Fruit fly (Drosophila melanogaster) whole organism, embryonic: ENCODE results near the gene CG31675.

ENCODE experiments used
- Awh ChIP-seq: fragments of 200-800 bp; sonication (Bioruptor generic); IDR thresholded peaks from 2 replicates; pipeline ENCODE4, ENCODE4 v1.3.6; 2022; ENCODE audit warnings: missing biosample characterization, missing genetic modification characterization
- BEAF-32 ChIP-seq: fragments of 200-800 bp; sonication (Bioruptor generic); optimal IDR thresholded peaks from 3 replicates; lab custom pipeline; 2017; ENCODE audit warnings: missing biosample characterization, missing genetic modification characterization, mild to moderate bottlenecking, moderate library complexity, missing genetic modification reagents
- CG10209 ChIP-seq: fragments of 200-800 bp; sonication (Bioruptor generic); optimal IDR thresholded peaks from 3 replicates; lab custom pipeline; 2017; ENCODE audit warnings: missing biosample characterization, mild to moderate bottlenecking, missing genetic modification characterization, missing genetic modification reagents
- CG10979 ChIP-seq: fragments of 200-800 bp; sonication (Bioruptor generic); optimal IDR thresholded peaks from 2 replicates; lab custom pipeline; 2018; ENCODE audit warnings: missing biosample characterization, mild to moderate bottlenecking, missing genetic modification characterization, moderate library complexity
- CG11093 ChIP-seq: fragments of 200-800 bp; sonication (Bioruptor generic); IDR thresholded peaks from 3 replicates; pipeline ENCODE4 v1.3.6; 2022; ENCODE audit warnings: missing biosample characterization, missing genetic modification characterization
- CG12744 ChIP-seq: fragments of 200-800 bp; sonication (Bioruptor generic); optimal IDR thresholded peaks from 2 replicates; lab custom pipeline; 2016; ENCODE audit warnings: missing biosample characterization, missing genetic modification characterization
- CG12769 ChIP-seq: fragments of 200-800 bp; sonication (Bioruptor generic); optimal IDR thresholded peaks from 2 replicates; lab custom pipeline; 2019; ENCODE audit warnings: missing biosample characterization, mild to moderate bottlenecking, missing genetic modification characterization, moderate library complexity
- CG13287 ChIP-seq: fragments of 200-800 bp; sonication (Bioruptor generic); IDR thresholded peaks from 2 replicates; pipeline ENCODE4 v1.3.6; 2022; ENCODE audit warnings: missing biosample characterization, missing genetic modification characterization; ENCODE audit not compliant: partially characterized antibody
- CG13296 ChIP-seq: fragments of 200-800 bp; sonication (Bioruptor generic); optimal IDR thresholded peaks from 3 replicates; lab custom pipeline; 2018; ENCODE audit warnings: missing biosample characterization, mild to moderate bottlenecking, missing genetic modification characterization
- CG15011 ChIP-seq: fragments of 200-800 bp; sonication (Bioruptor generic); optimal IDR thresholded peaks from 3 replicates; lab custom pipeline; 2018; ENCODE audit warnings: missing biosample characterization, mild to moderate bottlenecking, missing genetic modification characterization
- CG15269 ChIP-seq: fragments of 200-800 bp; sonication (Bioruptor generic); optimal IDR thresholded peaks from 2 replicates; lab custom pipeline; 2018; ENCODE audit warnings: missing biosample characterization, mild to moderate bottlenecking, missing genetic modification characterization, moderate library complexity
- CG16813 ChIP-seq: fragments of 200-800 bp; sonication (Bioruptor generic); IDR thresholded peaks from 3 replicates; pipeline ENCODE4 v1.3.6; 2022; ENCODE audit warnings: missing biosample characterization, missing genetic modification characterization; ENCODE audit not compliant: partially characterized antibody
- CG16815 ChIP-seq: fragments of 200-800 bp; sonication (Bioruptor generic); optimal IDR thresholded peaks from 3 replicates; lab custom pipeline; 2017; ENCODE audit warnings: missing biosample characterization, mild to moderate bottlenecking, missing genetic modification characterization
- CG17829 ChIP-seq: fragments of 200-800 bp; optimal IDR thresholded peaks from 2 replicates; lab custom pipeline; 2019; ENCODE audit warnings: missing biosample characterization, mild to moderate bottlenecking, missing genetic modification characterization, moderate library complexity
- CG17912 ChIP-seq: fragments of 200-800 bp; sonication (Bioruptor generic); optimal IDR thresholded peaks from 2 replicates; lab custom pipeline; 2018; ENCODE audit warnings: missing biosample characterization, mild to moderate bottlenecking, missing genetic modification characterization
- CG3065 ChIP-seq: fragments of 200-800 bp; sonication (Bioruptor generic); optimal IDR thresholded peaks from 2 replicates; lab custom pipeline; 2016; ENCODE audit warnings: missing biosample characterization, missing genetic modification characterization
- CG31224 ChIP-seq: fragments of 200-800 bp; sonication (Bioruptor generic); IDR thresholded peaks from 2 replicates; pipeline ENCODE4 v1.3.6; 2022; ENCODE audit warnings: missing biosample characterization, missing genetic modification characterization
- CG43689 ChIP-seq: fragments of 200-800 bp; sonication (Bioruptor generic); IDR thresholded peaks from 2 replicates; pipeline ENCODE4 v1.3.6; 2022; ENCODE audit warnings: missing biosample characterization, missing genetic modification characterization
- CG6175 ChIP-seq: fragments of 200-800 bp; sonication (Bioruptor generic); IDR thresholded peaks from 3 replicates; pipeline ENCODE4 v1.3.6; 2022; ENCODE audit warnings: missing biosample characterization, missing genetic modification characterization
- CG6654 ChIP-seq: fragments of 200-800 bp; sonication (Bioruptor generic); optimal IDR thresholded peaks from 2 replicates; lab custom pipeline; 2017; ENCODE audit warnings: missing biosample characterization, mild to moderate bottlenecking, missing genetic modification characterization
- CG8944 ChIP-seq: fragments of 200-800 bp; sonication (Bioruptor generic); optimal IDR thresholded peaks from 3 replicates; lab custom pipeline; 2016; ENCODE audit warnings: missing biosample characterization, missing genetic modification characterization
- CkIIα-i1 ChIP-seq: fragments of 200-800 bp; sonication (Bioruptor generic); IDR thresholded peaks from 2 replicates; pipeline ENCODE4 v1.3.6; 2022; ENCODE audit warnings: missing biosample characterization, missing genetic modification characterization
- E2f2 ChIP-seq: fragments of 200-800 bp; sonication (Bioruptor generic); IDR thresholded peaks from 2 replicates; pipeline ENCODE4 v1.3.6; 2022; ENCODE audit warnings: missing biosample characterization, missing genetic modification characterization
- Fer2 ChIP-seq: fragments of 200-800 bp; sonication (Bioruptor generic); optimal IDR thresholded peaks from 2 replicates; lab custom pipeline; 2018; ENCODE audit warnings: missing biosample characterization, mild to moderate bottlenecking, missing genetic modification characterization, moderate library complexity
- HLH4C ChIP-seq: fragments of 200-800 bp; sonication (Bioruptor generic); IDR thresholded peaks from 3 replicates; pipeline ENCODE4 v1.3.6; 2022; ENCODE audit warnings: missing biosample characterization, missing genetic modification characterization; ENCODE audit not compliant: partially characterized antibody
- Hmx ChIP-seq: fragments of 200-800 bp; sonication (Bioruptor generic); optimal IDR thresholded peaks from 2 replicates; lab custom pipeline; 2016; ENCODE audit warnings: missing biosample characterization, missing genetic modification characterization
- Hr39 ChIP-seq: fragments of >200 bp; optimal IDR thresholded peaks from 2 replicates; lab custom pipeline; 2017
- Lhr ChIP-seq: fragments of 200-800 bp; sonication (Bioruptor generic); optimal IDR thresholded peaks from 3 replicates; lab custom pipeline; 2017; ENCODE audit warnings: mild to moderate bottlenecking, missing biosample characterization, missing genetic modification reagents, missing genetic modification characterization
- NC2α ChIP-seq: fragments of 200-800 bp; sonication (Bioruptor generic); optimal IDR thresholded peaks from 2 replicates; lab custom pipeline; 2016; ENCODE audit warnings: missing biosample characterization, missing genetic modification characterization
- Rfx ChIP-seq: fragments of 200-800 bp; sonication (Bioruptor generic); IDR thresholded peaks from 2 replicates; pipeline ENCODE4 v1.3.6; 2022; ENCODE audit warnings: missing biosample characterization, missing genetic modification characterization
- Tbp ChIP-seq: fragments of >200 bp; optimal IDR thresholded peaks from 2 replicates; lab custom pipeline; 2018; ENCODE audit warnings: missing biosample characterization, missing genetic modification characterization
- ab ChIP-seq: fragments of 200-800 bp; sonication (Bioruptor generic); optimal IDR thresholded peaks from 2 replicates; lab custom pipeline; 2016; ENCODE audit warnings: missing biosample characterization, missing genetic modification characterization
- ara ChIP-seq: fragments of 200-800 bp; sonication (Bioruptor generic); IDR thresholded peaks from 2 replicates; pipeline ENCODE4 v1.3.6; 2022; ENCODE audit warnings: missing biosample characterization, missing genetic modification characterization
- bsh ChIP-seq, 2 experiments: fragments of 200-800 bp; sonication (Bioruptor generic); optimal IDR thresholded peaks; 2 replicates each; lab custom pipeline; 2017 to 2018; ENCODE audit warnings: mild to moderate bottlenecking in 2 of 2, missing biosample characterization in 2 of 2, missing genetic modification characterization in 2 of 2, moderate library complexity in 1 of 2
- ci ChIP-seq: fragments of 200-800 bp; sonication (Bioruptor generic); IDR thresholded peaks from 3 replicates; pipeline ENCODE4 v1.3.6; 2022; ENCODE audit warnings: missing biosample characterization, missing genetic modification characterization
- dpn ChIP-seq, 2 experiments: fragments of 200-800 bp; sonication (Bioruptor generic); optimal IDR thresholded peaks; 3 replicates each; lab custom pipeline; 2016; ENCODE audit warnings: missing biosample characterization in 2 of 2, missing genetic modification characterization in 2 of 2
- ftz-f1 ChIP-seq: fragments of 200-800 bp; sonication (Bioruptor generic); optimal IDR thresholded peaks from 2 replicates; lab custom pipeline; 2016; ENCODE audit warnings: missing biosample characterization, missing genetic modification characterization
- grau ChIP-seq: fragments of 200-800 bp; optimal IDR thresholded peaks from 3 replicates; lab custom pipeline; 2019; ENCODE audit warnings: missing biosample characterization, mild to moderate bottlenecking, missing genetic modification characterization, moderate library complexity
- gsb-n ChIP-seq: fragments of 200-800 bp; sonication (Bioruptor generic); optimal IDR thresholded peaks from 3 replicates; lab custom pipeline; 2018; ENCODE audit warnings: missing biosample characterization, mild to moderate bottlenecking, missing genetic modification characterization
- hbn ChIP-seq: fragments of 200-800 bp; sonication (Bioruptor generic); IDR thresholded peaks from 2 replicates; pipeline ENCODE4 v1.3.6; 2022; ENCODE audit warnings: missing biosample characterization, missing genetic modification characterization; ENCODE audit not compliant: partially characterized antibody
- ken ChIP-seq: fragments of 200-800 bp; sonication (Bioruptor generic); IDR thresholded peaks from 3 replicates; pipeline ENCODE4 v1.3.6; 2022; ENCODE audit warnings: missing biosample characterization, missing genetic modification characterization
- kni ChIP-seq: fragments of 200-800 bp; sonication (Bioruptor generic); optimal IDR thresholded peaks from 3 replicates; lab custom pipeline; 2017; ENCODE audit warnings: mild to moderate bottlenecking, missing biosample characterization, missing genetic modification reagents, missing genetic modification characterization
- mam ChIP-seq: fragments of 200-800 bp; sonication (Bioruptor generic); optimal IDR thresholded peaks from 3 replicates; lab custom pipeline; 2016; ENCODE audit warnings: missing biosample characterization, missing genetic modification characterization
- mirr ChIP-seq: fragments of 200-800 bp; sonication (Bioruptor generic); optimal IDR thresholded peaks from 3 replicates; lab custom pipeline; 2018; ENCODE audit warnings: missing biosample characterization, mild to moderate bottlenecking, missing genetic modification characterization
- pho ChIP-seq: fragments of 200-800 bp; sonication (Bioruptor generic); optimal IDR thresholded peaks from 2 replicates; lab custom pipeline; 2016; ENCODE audit warnings: missing biosample characterization, missing genetic modification characterization
- pros ChIP-seq: fragments of 200-800 bp; sonication (Bioruptor generic); optimal IDR thresholded peaks from 3 replicates; lab custom pipeline; 2019; ENCODE audit warnings: missing biosample characterization, mild to moderate bottlenecking, missing genetic modification characterization, moderate library complexity
- ranshi ChIP-seq: fragments of 200-800 bp; sonication (Bioruptor generic); IDR thresholded peaks from 2 replicates; pipeline ENCODE4 v1.3.6; 2022; ENCODE audit warnings: missing biosample characterization, missing genetic modification characterization
- salm ChIP-seq: fragments of 200-800 bp; sonication (Bioruptor generic); optimal IDR thresholded peaks from 2 replicates; lab custom pipeline; 2018; ENCODE audit warnings: missing biosample characterization, mild to moderate bottlenecking, missing genetic modification characterization
- seq ChIP-seq: fragments of 200-800 bp; sonication (Bioruptor generic); IDR thresholded peaks from 2 replicates; pipeline ENCODE4 v1.3.6; 2022; ENCODE audit warnings: missing biosample characterization, missing genetic modification characterization
- slou ChIP-seq: fragments of 200-800 bp; sonication (Bioruptor generic); optimal IDR thresholded peaks from 3 replicates; lab custom pipeline; 2016; ENCODE audit warnings: missing biosample characterization, missing genetic modification characterization

Gene CG31675

DNA sequence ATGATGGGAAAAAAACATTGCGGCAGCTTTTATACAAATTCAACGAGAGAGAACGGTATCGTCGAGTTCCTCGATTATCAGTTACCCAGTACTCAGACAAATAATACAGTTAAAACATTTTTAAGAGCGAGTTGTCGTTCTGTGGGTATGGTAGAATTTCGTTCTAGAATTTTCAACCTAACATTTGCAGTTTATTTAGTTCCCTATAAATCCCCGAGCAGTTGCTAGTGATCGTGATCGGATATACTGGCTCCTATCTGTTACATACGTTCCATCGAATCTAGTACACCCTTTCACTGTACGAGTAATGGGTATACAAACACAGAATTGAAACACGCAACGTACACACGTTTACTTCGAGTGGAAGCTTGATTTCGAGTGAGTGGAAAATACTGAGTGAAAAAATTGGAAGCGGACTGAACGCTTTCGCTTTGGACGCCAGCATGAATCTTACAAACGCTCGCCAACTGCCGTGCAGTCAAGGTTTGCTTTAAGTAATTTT is 2.7 kb upstream of the CG31675 start, which contains the start of gene CG9338 (continued):
- TF ChIP-seq slou (GFP tag; lab: Kevin White, UChicago) (peak; percentile 47), ftz-f1 (peak; percentile 42), CG13296 (GFP tag; lab: Kevin White, UChicago) (peak; percentile 94), CG43689 (GFP tag; lab: Robert Waterston, UW) (no peak), Awh (GFP tag; lab: Robert Waterston, UW) (peak; percentile 92), dpn (GFP tag; optimal IDR thresholded peaks at IDR 0.05; lab: Kevin White, UChicago) (peak; percentile 85 to 86), ara (GFP tag; lab: Robert Waterston, UW) (peak; percentile 93), BEAF-32 (GFP tag; lab: Kevin White, UChicago) (no peak), CG31224 (peak; percentile 91), CG13287 (GFP tag; lab: Robert Waterston, UW) (peak; percentile 54), Fer2 (tag; lab: Kevin White, UChicago) (peak; percentile 82), ranshi (GFP tag; lab: Robert Waterston, UW) (peak; percentile 79; the same call in 1 of the 2 replicates), CG8944 (GFP tag; lab: Kevin White, UChicago) (peak; percentile 75), CG10209 (peak; percentile 77), grau (tag; lab: Kevin White, UChicago) (peak; percentile 84), salm (peak; percentile 72), pho (GFP tag; lab: Kevin White, UChicago) (peak; percentile 82), ab (GFP tag; lab: Kevin White, UChicago) (peak; percentile 55), CkIIα-i1 (GFP tag; lab: Robert Waterston, UW) (no peak), ken (GFP tag; lab: Robert Waterston, UW) (no peak; the same call in 2 of the 3 replicates), CG10979 (tag; lab: Kevin White, UChicago) (peak; percentile 90), gsb-n (peak; percentile 43), CG11093 (GFP tag; lab: Robert Waterston, UW) (peak; percentile 93), Lhr (GFP tag; lab: Kevin White, UChicago) (peak; percentile 13), CG15011 (peak; percentile 89), CG6654 (peak; percentile 80), CG12769 (tag; lab: Kevin White, UChicago) (peak; percentile 76), Hr39 (lab: Kevin White, UChicago) (no peak), CG12744 (GFP tag; lab: Kevin White, UChicago) (peak; percentile 54), Hmx (GFP tag; lab: Kevin White, UChicago) (peak; percentile 60), Tbp (GFP tag; lab: Kevin White, UChicago) (no peak), CG16815 (peak; percentile 53), Rfx (GFP tag; lab: Robert Waterston, UW) (peak; percentile 85), seq (GFP tag; lab: Robert Waterston, UW) (peak; percentile 66; the same call in 1 of the 2 replicates), CG15269 (peak; percentile 71), mam (peak; percentile 84), NC2α (GFP tag; lab: Kevin White, UChicago) (peak; percentile 41), hbn (GFP tag; lab: Robert Waterston, UW) (0 out of 2 replicates have a peak, but pooled peaks have one; percentile 16), bsh (GFP tag; optimal IDR thresholded peaks at IDR 0.05; lab: Kevin White, UChicago) (peak; percentile 12 to 79), CG3065 (GFP tag; lab: Kevin White, UChicago) (no peak), CG17912 (no peak), CG17829 (tag; lab: Kevin White, UChicago) (peak; percentile 95), kni (GFP tag; lab: Kevin White, UChicago) (peak; percentile 88), ci (peak; percentile 81), CG6175 (GFP tag; lab: Robert Waterston, UW) (peak; percentile 80), pros (GFP tag; lab: Kevin White, UChicago) (peak; percentile 60), mirr (GFP tag; lab: Kevin White, UChicago) (peak; percentile 87), E2f2 (GFP tag; lab: Robert Waterston, UW) (peak; percentile 48; the same call in 1 of the 2 replicates), HLH4C (GFP tag; lab: Robert Waterston, UW) (peak; percentile 73), CG16813 (GFP tag; lab: Robert Waterston, UW) (no peak)
